Fruit fly (Drosophila melanogaster) whole organism, embryonic: ENCODE measurements around the gene CG12054.
A peak's percentile ranks its signal among the peaks of the same experiment; 100 is the strongest.

ENCODE experiments used
- ATbp ChIP-seq: fragments of 200-800 bp; sonication (Bioruptor generic); optimal IDR thresholded peaks from 2 replicates; lab custom pipeline; 2017; ENCODE audit warnings: missing biosample characterization, mild to moderate bottlenecking, missing genetic modification characterization, missing genetic modification reagents
- CG10366 ChIP-seq: fragments of 200-800 bp; sonication (Bioruptor generic); IDR thresholded peaks from 2 replicates; pipeline ENCODE4 v1.3.6; 2022; ENCODE audit warnings: missing biosample characterization, missing genetic modification characterization
- CG10654 ChIP-seq: fragments of 200-800 bp; sonication (Bioruptor generic); optimal IDR thresholded peaks from 2 replicates; lab custom pipeline; 2016; ENCODE audit warnings: missing biosample characterization, missing genetic modification characterization
- CG12236 ChIP-seq: fragments of 200-800 bp; sonication (Bioruptor generic); optimal IDR thresholded peaks from 2 replicates; lab custom pipeline; 2016; ENCODE audit warnings: missing biosample characterization, missing genetic modification characterization
- CG13123 ChIP-seq: fragments of 200-800 bp; sonication (Bioruptor generic); optimal IDR thresholded peaks from 2 replicates; lab custom pipeline; 2016; ENCODE audit warnings: missing biosample characterization, missing genetic modification characterization
- CG13894 ChIP-seq: fragments of 200-800 bp; sonication (Bioruptor generic); optimal IDR thresholded peaks from 3 replicates; lab custom pipeline; 2018; ENCODE audit warnings: missing biosample characterization, mild to moderate bottlenecking, missing genetic modification characterization, moderate library complexity
- CG15479 ChIP-seq: fragments of 200-800 bp; sonication (Bioruptor generic); optimal IDR thresholded peaks from 3 replicates; lab custom pipeline; 2019; ENCODE audit warnings: missing biosample characterization, mild to moderate bottlenecking, missing genetic modification characterization, moderate library complexity
- CG1832 ChIP-seq: fragments of 200-800 bp; sonication (Bioruptor generic); optimal IDR thresholded peaks from 2 replicates; lab custom pipeline; 2017; ENCODE audit warnings: missing biosample characterization, mild to moderate bottlenecking, missing genetic modification characterization, inconsistent platforms
- CG18599 ChIP-seq: fragments of 200-800 bp; sonication (Bioruptor generic); optimal IDR thresholded peaks from 3 replicates; lab custom pipeline; 2017; ENCODE audit warnings: missing biosample characterization, missing genetic modification characterization, mild to moderate bottlenecking, moderate library complexity, missing genetic modification reagents
- CG18619 ChIP-seq: fragments of 200-800 bp; sonication (Bioruptor generic); optimal IDR thresholded peaks from 3 replicates; lab custom pipeline; 2017; ENCODE audit warnings: missing biosample characterization, mild to moderate bottlenecking, missing genetic modification characterization
- CG2129 ChIP-seq: fragments of 200-800 bp; sonication (Bioruptor generic); IDR thresholded peaks from 2 replicates; pipeline ENCODE4 v1.3.6; 2022; ENCODE audit warnings: missing biosample characterization, missing genetic modification characterization; ENCODE audit not compliant: partially characterized antibody
- CG2199 ChIP-seq: fragments of 200-800 bp; sonication (Bioruptor generic); IDR thresholded peaks from 3 replicates; pipeline ENCODE4 v1.3.6; 2022; ENCODE audit warnings: missing biosample characterization, missing genetic modification characterization
- CG31388 ChIP-seq: fragments of 200-800 bp; sonication (Bioruptor generic); optimal IDR thresholded peaks from 2 replicates; lab custom pipeline; 2016; ENCODE audit warnings: missing biosample characterization, missing genetic modification characterization
- CG34376 ChIP-seq: fragments of 200-800 bp; sonication (Bioruptor generic); optimal IDR thresholded peaks from 2 replicates; lab custom pipeline; 2018; ENCODE audit warnings: missing biosample characterization, mild to moderate bottlenecking, missing genetic modification characterization
- CG34422 ChIP-seq: fragments of 200-800 bp; sonication (Bioruptor generic); IDR thresholded peaks from 3 replicates; pipeline ENCODE4 v1.3.6; 2022; ENCODE audit warnings: missing biosample characterization, missing genetic modification characterization
- CG4707 ChIP-seq: fragments of 200-800 bp; sonication (Bioruptor generic); optimal IDR thresholded peaks from 2 replicates; lab custom pipeline; 2018; ENCODE audit warnings: missing biosample characterization, mild to moderate bottlenecking, missing genetic modification characterization, moderate library complexity
- CG6854 ChIP-seq: fragments of 200-800 bp; sonication (Bioruptor generic); optimal IDR thresholded peaks from 3 replicates; lab custom pipeline; 2017; ENCODE audit warnings: missing biosample characterization, mild to moderate bottlenecking, missing genetic modification characterization
- CkIIα-i1 ChIP-seq: fragments of 200-800 bp; sonication (Bioruptor generic); IDR thresholded peaks from 2 replicates; pipeline ENCODE4 v1.3.6; 2022; ENCODE audit warnings: missing biosample characterization, missing genetic modification characterization
- D19B ChIP-seq: fragments of 200-800 bp; sonication (Bioruptor generic); optimal IDR thresholded peaks from 2 replicates; lab custom pipeline; 2017; ENCODE audit warnings: missing biosample characterization, mild to moderate bottlenecking, missing genetic modification characterization
- Deaf1 ChIP-seq: fragments of 200-800 bp; optimal IDR thresholded peaks from 3 replicates; lab custom pipeline; 2019; ENCODE audit warnings: missing biosample characterization, mild to moderate bottlenecking, missing genetic modification characterization, moderate library complexity
- Dll ChIP-seq: fragments of 200-800 bp; sonication (Bioruptor generic); IDR thresholded peaks from 4 replicates; pipeline ENCODE4 v1.3.6; 2022; ENCODE audit warnings: missing biosample characterization, missing genetic modification characterization; ENCODE audit not compliant: partially characterized antibody
- HmgD ChIP-seq: fragments of 200-800 bp; sonication (Bioruptor generic); optimal IDR thresholded peaks from 3 replicates; lab custom pipeline; 2016; ENCODE audit warnings: missing biosample characterization, missing genetic modification characterization
- Hr78 ChIP-seq, 2 experiments: fragments of 200-800 bp in 1 of 2; fragments of >200 bp in 1 of 2; sonication (Bioruptor generic) in 1 of 2; optimal IDR thresholded peaks; 2 replicates each; lab custom pipeline; 2017 to 2019; ENCODE audit warnings: missing biosample characterization in 2 of 2, missing genetic modification characterization in 2 of 2, mild to moderate bottlenecking in 1 of 2, moderate library complexity in 1 of 2
- Med ChIP-seq: fragments of 200-800 bp; sonication (Bioruptor generic); peaks from one replicate; lab custom pipeline; 2016; ENCODE audit warnings: missing biosample characterization, missing genetic modification characterization, mild to moderate bottlenecking, inconsistent platforms, moderate library complexity
- Mrtf ChIP-seq: fragments of 200-800 bp; sonication (Bioruptor generic); IDR thresholded peaks from 3 replicates; pipeline ENCODE4 v1.3.6; 2022; ENCODE audit warnings: missing biosample characterization, missing genetic modification characterization
- Pdp1 ChIP-seq, 2 experiments: fragments of 200-800 bp; sonication (Bioruptor generic); optimal IDR thresholded peaks; 3 replicates each; lab custom pipeline; 2016; ENCODE audit warnings: missing biosample characterization in 2 of 2, missing genetic modification characterization in 2 of 2, mild to moderate bottlenecking in 1 of 2, moderate library complexity in 1 of 2
- Ptx1 ChIP-seq: fragments of 200-800 bp; sonication (Bioruptor generic); IDR thresholded peaks from 2 replicates; pipeline ENCODE4 v1.3.6; 2022; ENCODE audit warnings: missing biosample characterization, missing genetic modification characterization
- Ravus ChIP-seq: fragments of 200-800 bp; sonication (Bioruptor generic); IDR thresholded peaks from 2 replicates; pipeline ENCODE4 v1.3.6; 2022; ENCODE audit warnings: missing biosample characterization, missing genetic modification characterization
- Rx ChIP-seq: fragments of 200-800 bp; sonication (Bioruptor generic); IDR thresholded peaks from 2 replicates; pipeline ENCODE4 v1.3.6; 2022; ENCODE audit warnings: missing biosample characterization, missing genetic modification characterization
- Xrp1 ChIP-seq: fragments of 200-800 bp; sonication (Bioruptor generic); IDR thresholded peaks from 2 replicates; pipeline ENCODE4 v1.3.6; 2022; ENCODE audit warnings: missing biosample characterization, missing genetic modification characterization
- abd-A ChIP-seq: fragments of 200-800 bp; sonication (Bioruptor generic); optimal IDR thresholded peaks from 3 replicates; lab custom pipeline; 2019; ENCODE audit warnings: missing biosample characterization, mild to moderate bottlenecking, missing genetic modification characterization, moderate library complexity
- amos ChIP-seq: fragments of 200-800 bp; sonication (Bioruptor generic); IDR thresholded peaks from 2 replicates; pipeline ENCODE4 v1.3.6; 2022; ENCODE audit warnings: missing biosample characterization, missing genetic modification characterization; ENCODE audit not compliant: partially characterized antibody
- cad ChIP-seq: fragments of >200 bp; optimal IDR thresholded peaks from 2 replicates; lab custom pipeline; 2017; ENCODE audit warnings: missing biosample characterization, missing genetic modification characterization
- chinmo ChIP-seq: fragments of 200-800 bp; sonication (Bioruptor generic); IDR thresholded peaks from 4 replicates; pipeline ENCODE4 v1.3.6; 2022; ENCODE audit warnings: missing biosample characterization, missing genetic modification characterization; ENCODE audit not compliant: partially characterized antibody
- crol ChIP-seq: fragments of 200-800 bp; sonication (Bioruptor generic); IDR thresholded peaks from 2 replicates; pipeline ENCODE4 v1.3.6; 2022; ENCODE audit warnings: missing biosample characterization, missing genetic modification characterization
- dmrt99B ChIP-seq: fragments of 200-800 bp; sonication (Bioruptor generic); optimal IDR thresholded peaks from 2 replicates; lab custom pipeline; 2018; ENCODE audit warnings: missing biosample characterization, mild to moderate bottlenecking, missing genetic modification characterization, moderate library complexity
- exex ChIP-seq: fragments of 200-800 bp; sonication (Bioruptor generic); optimal IDR thresholded peaks from 4 replicates; lab custom pipeline; 2018; ENCODE audit warnings: missing biosample characterization, mild to moderate bottlenecking, missing genetic modification characterization, moderate library complexity
- mirr ChIP-seq: fragments of 200-800 bp; sonication (Bioruptor generic); optimal IDR thresholded peaks from 3 replicates; lab custom pipeline; 2018; ENCODE audit warnings: missing biosample characterization, mild to moderate bottlenecking, missing genetic modification characterization
- run ChIP-seq: fragments of 200-800 bp; sonication (Bioruptor generic); optimal IDR thresholded peaks from 3 replicates; lab custom pipeline; 2018; ENCODE audit warnings: missing biosample characterization, mild to moderate bottlenecking, missing genetic modification characterization
- sens ChIP-seq: fragments of 200-800 bp; sonication (Bioruptor generic); peaks from one replicate; lab custom pipeline; 2016; ENCODE audit warnings: missing biosample characterization, missing genetic modification characterization
- slbo ChIP-seq: fragments of 200-800 bp; sonication (Bioruptor generic); IDR thresholded peaks from 2 replicates; pipeline ENCODE4 v1.3.6; 2022; ENCODE audit warnings: missing biosample characterization, missing genetic modification characterization
- sug ChIP-seq: fragments of 200-800 bp; optimal IDR thresholded peaks from 2 replicates; lab custom pipeline; 2019; ENCODE audit warnings: missing biosample characterization, mild to moderate bottlenecking, missing genetic modification characterization, moderate library complexity
- twi ChIP-seq: fragments of 200-800 bp; optimal IDR thresholded peaks from 2 replicates; lab custom pipeline; 2019; ENCODE audit warnings: missing biosample characterization, mild to moderate bottlenecking, missing genetic modification characterization, moderate library complexity
- vvl ChIP-seq: fragments of 200-800 bp; sonication (Bioruptor generic); IDR thresholded peaks from 2 replicates; pipeline ENCODE4 v1.3.6; 2022; ENCODE audit warnings: missing biosample characterization, missing genetic modification characterization

CG12054 gene

dm6 chr3R:31222890-31223569, 2.5 kb downstream of the CG12054 start (continued):
- TF ChIP-seq amos = peak; percentile 21; the same call in 1 of the 2 replicates
- 0 out of 4 replicates have a peak, but pooled peaks have one; percentile 3 for TF ChIP-seq chinmo (GFP tag; lab: Robert Waterston, UW)
- TF ChIP-seq CG6854 = no peak
- TF ChIP-seq CG1832 (GFP tag; lab: Kevin White, UChicago) = no peak
- TF ChIP-seq CG18599 = no peak
- TF ChIP-seq CG13894 (tag; lab: Kevin White, UChicago) = peak; percentile 93
- no peak for TF ChIP-seq CG13123
- peak; percentile 78 for TF ChIP-seq cad
- TF ChIP-seq Deaf1 = peak; percentile 8
- TF ChIP-seq Rx (GFP tag; lab: Robert Waterston, UW) = no peak
- TF ChIP-seq, all 482 proteins: peak for 15

dm6 chr3R:31223971-31224860, 3.7 kb downstream of the CG12054 start:
- TF ChIP-seq Mrtf (GFP tag; lab: Robert Waterston, UW) (no peak), CG2199 (GFP tag; lab: Robert Waterston, UW) (no peak), CG18619 (no peak), Deaf1 (no peak), abd-A (tag; lab: Kevin White, UChicago) (no peak), Ravus (GFP tag; lab: Robert Waterston, UW) (no peak), Med (GFP tag; lab: Kevin White, UChicago) (peak; percentile 62), D19B (GFP tag; lab: Kevin White, UChicago) (peak; percentile 87), Xrp1 (GFP tag; lab: Robert Waterston, UW) (no peak), dmrt99B (no peak), twi (tag; lab: Kevin White, UChicago) (peak; percentile 49), HmgD (GFP tag; lab: Kevin White, UChicago) (no peak), CG34376 (peak; percentile 41), CG12236 (GFP tag; lab: Kevin White, UChicago) (no peak), sens (GFP tag; lab: Kevin White, UChicago) (peak; percentile 42), Pdp1 (GFP tag; optimal IDR thresholded peaks at IDR 0.05; lab: Kevin White, UChicago) (peak in 1 of 2 experiments; percentile 22), mirr (GFP tag; lab: Kevin White, UChicago) (peak; percentile 19), Dll (GFP tag; lab: Robert Waterston, UW) (0 out of 4 replicates have a peak, but pooled peaks have one; percentile 1), CG4707 (GFP tag; lab: Kevin White, UChicago) (no peak), sug (tag; lab: Kevin White, UChicago) (peak; percentile 48), exex (tag; lab: Kevin White, UChicago) (peak; percentile 80), crol (GFP tag; lab: Robert Waterston, UW) (peak; percentile 58), run (tag; lab: Kevin White, UChicago) (no peak), CG15479 (GFP tag; lab: Kevin White, UChicago) (peak; percentile 64)

dm6 chr3R:31225043-31225681, 4.7 kb downstream of the CG12054 start:
- TF ChIP-seq vvl (GFP tag; lab: Robert Waterston, UW) (0 out of 2 replicates have a peak, but pooled peaks have one; percentile 9), slbo (peak; percentile 15; the same call in 1 of the 2 replicates), CG31388 (no peak), CG2129 (no peak), Dll (GFP tag; lab: Robert Waterston, UW) (0 out of 4 replicates have a peak, but pooled peaks have one; percentile 13), Pdp1 (GFP tag; optimal IDR thresholded peaks at IDR 0.05; lab: Kevin White, UChicago) (peak in 1 of 2 experiments; percentile 93), Ptx1 (GFP tag; lab: Robert Waterston, UW) (peak; percentile 37; the same call in 1 of the 2 replicates), ATbp (peak; percentile 22), CG10366 (GFP tag; lab: Robert Waterston, UW) (peak; percentile 72), CkIIα-i1 (GFP tag; lab: Robert Waterston, UW) (no peak), CG10654 (GFP tag; lab: Kevin White, UChicago) (no peak), Hr78 (GFP tag; optimal IDR thresholded peaks at IDR 0.05; lab: Kevin White, UChicago) (peak in 1 of 2 experiments; percentile 5), CG34422 (GFP tag; lab: Robert Waterston, UW) (peak; percentile 39; the same call in 1 of the 3 replicates)
